Fruit fly (Drosophila melanogaster): ENCODE results near the gene CG13675.

- no peak for TF ChIP-seq insv (optimal IDR thresholded peaks at IDR 0.05)
- no peak for TF ChIP-seq psq (optimal IDR thresholded peaks at IDR 0.05)
- no peak for TF ChIP-seq ttk (optimal IDR thresholded peaks at IDR 0.05)
- TF ChIP-seq Sin3A (optimal IDR thresholded peaks at IDR 0.05): no peak
- no peak for TF ChIP-seq Myc (optimal IDR thresholded peaks at IDR 0.05)
- no peak for TF ChIP-seq h (optimal IDR thresholded peaks at IDR 0.05)
Observed at dm6 chr3L:8193016-8193415, 27.7 kb upstream of the CG13675 start, which contains the start of gene CG7387.
